Worm (Caenorhabditis elegans) whole organism, L4 larva: ENCODE measurements around the gene C16C10.4.
A peak's percentile ranks its signal among the peaks of the same experiment; 100 is the strongest.

Source experiments
- D1046.2 ChIP-seq: fragments of 200-800 bp; sonication (Bioruptor generic); IDR thresholded peaks from 2 replicates; pipeline ENCODE4 v1.3.6; 2022; ENCODE audit warnings: missing genetic modification characterization, missing compliant biosample characterization
- F49E8.2 ChIP-seq: sonication (generic microtip); optimal IDR thresholded peaks from 2 replicates; lab custom pipeline; 2016; ENCODE audit warnings: missing compliant biosample characterization, mild to moderate bottlenecking, missing genetic modification characterization, borderline replicate concordance
- T26A8.4 ChIP-seq: fragments of 200-800 bp; sonication (Bioruptor generic); IDR thresholded peaks from 2 replicates; pipeline ENCODE4 v1.3.6; 2022; ENCODE audit warnings: missing genetic modification characterization, missing compliant biosample characterization
- Y105C5A.15 ChIP-seq: fragments of 200-800 bp; sonication (Bioruptor generic); IDR thresholded peaks from 2 replicates; pipeline ENCODE4 v1.3.6; 2022; ENCODE audit warnings: missing genetic modification characterization, missing compliant biosample characterization
- ZK546.5 ChIP-seq, 2 experiments: sonication (generic microtip); optimal IDR thresholded peaks; 2 replicates each; lab custom pipeline; 2017; ENCODE audit warnings: missing biosample characterization in 2 of 2, missing genetic modification characterization in 2 of 2
- attf-4 ChIP-seq: sonication (generic microtip); optimal IDR thresholded peaks from 3 replicates; lab custom pipeline; 2017; ENCODE audit warnings: missing biosample characterization, missing genetic modification characterization
- ceh-28 ChIP-seq: fragments of 150-350 bp; optimal IDR thresholded peaks from 2 replicates; lab custom pipeline; 2014; ENCODE audit warnings: missing biosample characterization, missing genetic modification reagents, missing genetic modification characterization
- ceh-44 ChIP-seq: fragments of 200-800 bp; sonication (Bioruptor generic); IDR thresholded peaks from 2 replicates; pipeline ENCODE4 v1.3.6; 2022; ENCODE audit warnings: missing genetic modification reagents, missing genetic modification characterization, missing compliant biosample characterization
- ceh-82 ChIP-seq: sonication (generic microtip); optimal IDR thresholded peaks from 2 replicates; lab custom pipeline; 2017; ENCODE audit warnings: missing biosample characterization, missing genetic modification characterization
- ces-1 ChIP-seq: fragments of 150-350 bp; sonication (generic microtip); optimal IDR thresholded peaks from 4 replicates; lab custom pipeline; 2014; ENCODE audit warnings: missing biosample characterization, missing genetic modification reagents, missing genetic modification characterization
- daf-8 ChIP-seq: fragments of 200-800 bp; sonication (Bioruptor generic); IDR thresholded peaks from 2 replicates; pipeline ENCODE4 v1.3.6; 2022; ENCODE audit warnings: missing genetic modification characterization, missing compliant biosample characterization
- dmd-8 ChIP-seq: fragments of 200-800 bp; sonication (Bioruptor generic); IDR thresholded peaks from 2 replicates; pipeline ENCODE4 v1.3.6; 2022; ENCODE audit warnings: missing genetic modification characterization, missing compliant biosample characterization
- dve-1 ChIP-seq: sonication (generic microtip); optimal IDR thresholded peaks from 2 replicates; lab custom pipeline; 2017; ENCODE audit warnings: antibody characterized with exemption, mild to moderate bottlenecking, missing genetic modification characterization, missing compliant biosample characterization; ENCODE audit not compliant: insufficient read depth
- egl-27 ChIP-seq: sonication (generic microtip); optimal IDR thresholded peaks from 3 replicates; lab custom pipeline; 2017; ENCODE audit warnings: missing biosample characterization, missing genetic modification reagents, missing genetic modification characterization
- fkh-10 ChIP-seq: fragments of 150-350 bp; optimal IDR thresholded peaks from 2 replicates; lab custom pipeline; 2014; ENCODE audit warnings: missing biosample characterization, missing genetic modification reagents, missing genetic modification characterization
- hlh-11 ChIP-seq: fragments of 200-800 bp; sonication (Bioruptor generic); optimal IDR thresholded peaks from 2 replicates; lab custom pipeline; 2018; ENCODE audit warnings: mild to moderate bottlenecking, missing genetic modification characterization, missing compliant biosample characterization
- hmg-1.1 ChIP-seq: fragments of 200-800 bp; sonication (Bioruptor generic); IDR thresholded peaks from 2 replicates; pipeline ENCODE4 v1.3.6; 2022; ENCODE audit warnings: missing genetic modification reagents, missing genetic modification characterization, missing compliant biosample characterization
- lim-7 ChIP-seq: fragments of 200-800 bp; sonication (Bioruptor generic); IDR thresholded peaks from 2 replicates; pipeline ENCODE4 v1.3.6; 2022; ENCODE audit warnings: missing genetic modification characterization, missing compliant biosample characterization
- lin-13 ChIP-seq: fragments of 150-350 bp; optimal IDR thresholded peaks from 2 replicates; lab custom pipeline; 2014; ENCODE audit warnings: missing biosample characterization, missing genetic modification reagents, missing genetic modification characterization
- lin-15B ChIP-seq: fragments of 150-350 bp; sonication (generic microtip); optimal IDR thresholded peaks from 3 replicates; lab custom pipeline; 2014; ENCODE audit warnings: missing biosample characterization, missing genetic modification characterization
- lin-29 ChIP-seq: fragments of 200-800 bp; sonication (Bioruptor generic); IDR thresholded peaks from 2 replicates; pipeline ENCODE4 v1.3.6; 2022; ENCODE audit warnings: missing genetic modification reagents, missing genetic modification characterization, missing compliant biosample characterization
- lin-38 ChIP-seq: fragments of 200-800 bp; sonication (Bioruptor generic); IDR thresholded peaks from 2 replicates; pipeline ENCODE4 v1.3.6; 2022; ENCODE audit warnings: missing genetic modification reagents, missing genetic modification characterization, missing compliant biosample characterization
- lin-39 ChIP-seq: fragments of 150-350 bp; optimal IDR thresholded peaks from 2 replicates; lab custom pipeline; 2014; ENCODE audit warnings: missing biosample characterization, missing genetic modification reagents, missing genetic modification characterization
- lsy-2 ChIP-seq, 2 experiments: fragments of 150-350 bp in 1 of 2; sonication (generic microtip) in 1 of 2; optimal IDR thresholded peaks; 2 replicates each; lab custom pipeline; 2014 to 2017; ENCODE audit warnings: missing biosample characterization in 2 of 2, missing genetic modification characterization in 2 of 2
- madf-5 ChIP-seq, 2 experiments: fragments of 200-800 bp; sonication (Bioruptor generic); IDR thresholded peaks; 2 replicates each; pipeline ENCODE4 v1.3.6; 2022; ENCODE audit warnings: missing compliant biosample characterization in 2 of 2, missing genetic modification characterization in 2 of 2
- madf-9 ChIP-seq: fragments of 200-800 bp; sonication (Bioruptor generic); conservative IDR thresholded peaks from 2 replicates; pipeline ENCODE4 v1.3.6; 2022; ENCODE audit warnings: missing genetic modification reagents, missing genetic modification characterization, missing compliant biosample characterization
- mdl-1 ChIP-seq, 2 experiments: fragments of 150-350 bp in 1 of 2; sonication (generic microtip) in 1 of 2; optimal IDR thresholded peaks; 2 replicates each; lab custom pipeline; 2014 to 2017; ENCODE audit warnings: missing biosample characterization in 2 of 2, missing genetic modification characterization in 2 of 2
- mep-1 ChIP-seq: fragments of 150-350 bp; sonication (generic microtip); optimal IDR thresholded peaks from 3 replicates; lab custom pipeline; 2014; ENCODE audit warnings: missing biosample characterization, missing genetic modification characterization
- mes-2 ChIP-seq: sonication (generic microtip); optimal IDR thresholded peaks from 2 replicates; lab custom pipeline; 2016; ENCODE audit warnings: missing genotype, mild to moderate bottlenecking, missing genetic modification characterization, missing compliant biosample characterization; ENCODE audit not compliant: poor library complexity, severe bottlenecking
- nhr-42 ChIP-seq: fragments of 200-800 bp; sonication (Bioruptor generic); IDR thresholded peaks from 2 replicates; pipeline ENCODE4 v1.3.6; 2022; ENCODE audit warnings: missing genetic modification characterization, missing compliant biosample characterization
- pqm-1 ChIP-seq: sonication (generic microtip); optimal IDR thresholded peaks from 2 replicates; lab custom pipeline; 2017; ENCODE audit warnings: missing biosample characterization, missing genetic modification characterization
- set-16 ChIP-seq: fragments of 200-800 bp; sonication (Bioruptor generic); IDR thresholded peaks from 2 replicates; pipeline ENCODE4 v1.3.6; 2022; ENCODE audit warnings: missing genetic modification reagents, missing genetic modification characterization, missing compliant biosample characterization
- snpc-4 ChIP-seq: fragments of 150-350 bp; optimal IDR thresholded peaks from 2 replicates; lab custom pipeline; 2014; ENCODE audit warnings: missing biosample characterization, missing genetic modification characterization
- spr-1 ChIP-seq: sonication (generic microtip); optimal IDR thresholded peaks from 2 replicates; lab custom pipeline; 2016; ENCODE audit warnings: mild to moderate bottlenecking, missing genetic modification characterization, missing compliant biosample characterization
- unc-130 ChIP-seq: sonication (generic microtip); optimal IDR thresholded peaks from 2 replicates; lab custom pipeline; 2016; ENCODE audit warnings: missing genetic modification reagents, missing genetic modification characterization, missing compliant biosample characterization
- unc-62 ChIP-seq, 3 experiments: fragments of 150-350 bp in 1 of 3; sonication (generic microtip); optimal IDR thresholded peaks in 2 of 3; peaks in 1 of 3; 1 replicate in 1 of 3; 2 replicates in 2 of 3; lab custom pipeline; 2014 to 2017; ENCODE audit warnings: missing biosample characterization in 3 of 3, missing genetic modification characterization in 3 of 3, missing genetic modification reagents in 3 of 3, missing genotype in 1 of 3
- zag-1 ChIP-seq: fragments of 150-350 bp; optimal IDR thresholded peaks from 2 replicates; lab custom pipeline; 2014; ENCODE audit warnings: missing biosample characterization, missing genetic modification characterization
- zfp-2 ChIP-seq: sonication (generic microtip); optimal IDR thresholded peaks from 2 replicates; lab custom pipeline; 2016; ENCODE audit warnings: mild to moderate bottlenecking, missing genetic modification characterization, missing compliant biosample characterization
- ztf-11 ChIP-seq: fragments of 150-350 bp; optimal IDR thresholded peaks from 2 replicates; lab custom pipeline; 2014; ENCODE audit warnings: missing biosample characterization, missing genetic modification characterization

The C16C10.4 gene

ce11 chrIII:4170903-4171377 lies at the start of gene C16C10.4, which contains the start of gene rnf-121 (continued):
- TF ChIP-seq daf-8 (GFP tag; lab: Robert Waterston, UW) (no peak), D1046.2 (GFP tag; lab: Robert Waterston, UW) (no peak), mep-1 (peak; percentile 66), nhr-42 (no peak), lim-7 (GFP tag; lab: Robert Waterston, UW) (peak; percentile 58; the same call in 1 of the 2 replicates), ceh-82 (tag; lab: Kevin White, UChicago) (no peak), hmg-1.1 (GFP tag; lab: Robert Waterston, UW) (peak; percentile 63), snpc-4 (tag; lab: Kevin White, UChicago) (no peak)

DNA sequence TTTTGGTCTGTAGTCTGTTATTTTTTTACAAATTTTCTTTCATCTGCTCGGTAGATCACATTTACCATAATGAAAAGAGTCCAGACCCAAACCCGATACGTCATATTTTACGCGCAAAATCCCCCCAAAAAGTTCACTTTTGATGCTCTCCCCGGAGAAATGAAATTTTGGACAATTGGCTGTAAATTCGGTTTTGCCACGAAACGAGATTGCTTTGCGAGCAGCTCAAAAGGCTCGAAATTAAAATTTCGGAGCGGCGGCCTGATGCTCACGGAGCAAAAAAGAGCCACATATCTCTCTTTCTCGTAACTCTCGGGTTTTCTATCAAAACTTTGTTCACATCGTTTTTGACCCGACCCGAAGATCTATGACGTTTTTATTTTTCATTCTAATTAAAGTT lies 47.9 kb upstream of the C16C10.4 start:
- TF ChIP-seq lin-15B (tag; lab: Kevin White, UChicago) (no peak), ceh-44 (no peak), dve-1 (tag; lab: Kevin White, UChicago) (no peak), daf-8 (GFP tag; lab: Robert Waterston, UW) (no peak), snpc-4 (tag; lab: Kevin White, UChicago) (no peak)

DNA sequence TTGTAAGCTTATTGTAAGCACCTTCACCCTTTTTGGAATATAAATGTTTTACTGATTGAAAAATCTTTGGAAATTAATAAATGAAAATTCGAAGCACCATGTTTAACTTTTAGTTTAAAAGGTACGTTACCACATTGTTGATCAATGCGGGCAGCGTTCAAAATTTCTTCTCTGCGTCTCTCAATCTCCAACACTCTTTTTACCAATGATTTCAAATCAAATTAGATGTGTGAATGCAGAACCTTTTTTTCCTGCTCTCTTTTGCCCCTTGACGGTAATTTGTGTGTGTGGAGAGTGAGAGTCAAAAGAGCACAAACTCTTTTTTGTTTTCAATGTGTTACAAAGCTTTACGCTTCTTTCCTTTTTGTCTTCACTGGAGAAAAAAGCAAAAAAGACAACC lies 47.2 kb upstream of the C16C10.4 start:
- TF ChIP-seq ceh-28 (no peak), fkh-10 (GFP tag; lab: Kevin White, UChicago) (peak; percentile 54), lsy-2 (tag; optimal IDR thresholded peaks at IDR 0.05; lab: Kevin White, UChicago) (no peak), lin-39 (tag; lab: Kevin White, UChicago) (no peak)

DNA sequence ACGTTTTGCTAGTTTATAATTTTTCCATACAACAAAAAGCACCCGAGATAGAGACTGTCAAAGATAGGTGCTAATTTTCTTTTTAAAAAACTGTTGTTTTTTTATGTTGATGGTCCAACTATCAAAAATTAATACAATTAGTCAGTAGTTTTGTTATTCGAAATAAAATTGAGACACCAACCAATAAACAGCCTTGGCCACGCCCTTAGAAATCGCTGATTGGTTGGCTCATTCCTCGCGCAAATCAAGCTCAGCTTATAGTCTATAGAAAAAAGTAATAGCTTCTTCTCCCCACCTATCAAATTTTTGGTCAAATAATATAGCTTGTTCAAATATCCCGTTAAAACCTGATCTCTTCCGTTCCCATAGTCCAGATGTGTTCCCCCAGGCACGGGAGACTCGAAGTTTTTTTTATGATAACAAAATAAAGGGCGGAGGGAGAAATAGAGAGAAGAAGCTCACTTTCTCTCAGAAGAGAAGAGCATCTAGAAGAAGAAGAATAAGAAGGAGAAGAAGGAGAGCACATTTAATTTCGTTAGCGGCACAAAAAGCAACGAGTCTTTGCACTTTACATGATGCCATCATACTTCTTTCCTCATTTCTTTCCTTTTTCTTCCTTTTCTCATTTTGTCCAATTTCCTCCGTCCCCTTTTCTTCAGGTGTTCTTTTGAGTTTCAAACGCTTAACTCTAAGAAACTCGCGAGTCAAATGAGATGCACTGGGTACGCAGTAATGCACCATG lies 39.2 kb upstream of the C16C10.4 start:
- TF ChIP-seq ceh-44 (no peak), ces-1 (GFP tag; lab: Kevin White, UChicago) (peak; percentile 67), egl-27 (tag; lab: Kevin White, UChicago) (no peak), hlh-11 (no peak), lin-38 (GFP tag; lab: Robert Waterston, UW) (no peak), zfp-2 (tag; lab: Kevin White, UChicago) (no peak), pqm-1 (tag; lab: Kevin White, UChicago) (no peak), ztf-11 (tag; lab: Kevin White, UChicago) (no peak)

ce11 chrIII:4134059-4134458 lies 37.1 kb upstream of the C16C10.4 start:
- no peak for TF ChIP-seq lin-29 (GFP tag; lab: Robert Waterston, UW)
- TF ChIP-seq set-16 (GFP tag; lab: Robert Waterston, UW), result peak; percentile 93

- TF ChIP-seq zag-1 (tag; lab: Kevin White, UChicago) (no peak), lsy-2 (tag; optimal IDR thresholded peaks at IDR 0.05; lab: Kevin White, UChicago) (no peak), unc-62 (GFP tag; optimal IDR thresholded peaks at IDR 0.05 in 1 of 2; lab: Kevin White, UChicago) (peak in 1 of 2 experiments; percentile 66), unc-62 (tag; optimal IDR thresholded peaks at IDR 0.05; lab: Kevin White, UChicago) (no peak), F49E8.2 (no peak), ceh-82 (tag; lab: Kevin White, UChicago) (no peak)
These were observed 34.0 kb upstream of the C16C10.4 start for ce11 chrIII:4137180-4137579.

DNA sequence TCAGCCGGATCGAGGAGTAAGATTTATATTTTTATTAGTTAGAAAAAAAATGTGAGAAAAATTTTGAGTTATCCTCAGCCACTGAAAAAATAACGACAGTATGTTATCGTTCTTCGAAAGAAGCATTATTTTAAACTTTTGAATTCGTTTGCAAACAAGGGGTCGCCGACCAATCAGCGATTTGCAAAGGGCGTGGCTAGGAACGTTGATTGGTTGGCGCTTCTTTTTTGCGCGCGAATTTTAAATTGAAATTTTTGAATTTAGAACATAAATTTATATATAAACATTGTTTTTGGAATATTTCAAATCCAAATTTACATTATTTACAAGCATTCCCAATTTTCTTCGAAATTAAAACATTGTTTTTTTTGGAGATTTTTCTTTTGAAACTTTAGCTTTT lies 28.0 kb upstream of the C16C10.4 start:
- no peak for TF ChIP-seq ZK546.5 (tag; optimal IDR thresholded peaks at IDR 0.05; lab: Kevin White, UChicago)
- TF ChIP-seq attf-4 (tag; lab: Kevin White, UChicago), result no peak
- TF ChIP-seq ztf-11 (tag; lab: Kevin White, UChicago), result no peak
- TF ChIP-seq madf-5 (GFP tag; IDR thresholded peaks at IDR 0.05; lab: Robert Waterston, UW), result no peak
- TF ChIP-seq Y105C5A.15 (GFP tag; lab: Robert Waterston, UW), result no peak
- TF ChIP-seq unc-130 (GFP tag; lab: Kevin White, UChicago), result no peak
- TF ChIP-seq ceh-82 (tag; lab: Kevin White, UChicago), result no peak
- TF ChIP-seq T26A8.4 (GFP tag; lab: Robert Waterston, UW), result no peak
- no peak for TF ChIP-seq dmd-8 (GFP tag; lab: Robert Waterston, UW)
- TF ChIP-seq nhr-42, result no peak
- TF ChIP-seq madf-9 (GFP tag; lab: Robert Waterston, UW), result no peak
- TF ChIP-seq mes-2 (tag; lab: Kevin White, UChicago), result no peak
- TF ChIP-seq mdl-1 (tag; optimal IDR thresholded peaks at IDR 0.05; lab: Kevin White, UChicago), result no peak
- no peak for TF ChIP-seq lin-13 (GFP tag; lab: Kevin White, UChicago)
- no peak for TF ChIP-seq spr-1
